Worm (Caenorhabditis elegans) whole organism, mixed stage, embryonic: ENCODE results near the gene E02A10.4.

Experiments
- ceh-83 ChIP-seq: fragments of 200-800 bp; sonication (Bioruptor generic); optimal IDR thresholded peaks from 2 replicates; lab custom pipeline; 2018; ENCODE audit warnings: mild to moderate bottlenecking, missing genetic modification characterization, missing compliant biosample characterization
- ces-1 ChIP-seq: fragments of 150-350 bp; optimal IDR thresholded peaks from 2 replicates; lab custom pipeline; 2014; ENCODE audit warnings: missing biosample characterization, missing genetic modification reagents, missing genetic modification characterization
- cnd-1 ChIP-seq: fragments of 200-800 bp; sonication (Bioruptor generic); optimal IDR thresholded peaks from 2 replicates; lab custom pipeline; 2018; ENCODE audit warnings: mild to moderate bottlenecking, missing genetic modification characterization, missing compliant biosample characterization
- elt-3 ChIP-seq: fragments of 150-350 bp; optimal IDR thresholded peaks from 2 replicates; lab custom pipeline; 2014; ENCODE audit warnings: missing biosample characterization, missing genetic modification characterization
- mep-1 ChIP-seq: fragments of 150-350 bp; optimal IDR thresholded peaks from 2 replicates; lab custom pipeline; 2017; ENCODE audit warnings: missing biosample characterization, missing genetic modification reagents, missing genetic modification characterization, inconsistent platforms
- nhr-12 ChIP-seq: fragments of 150-350 bp; optimal IDR thresholded peaks from 2 replicates; lab custom pipeline; 2014; ENCODE audit warnings: missing biosample characterization, missing genetic modification characterization
- nhr-28 ChIP-seq: fragments of 150-350 bp; optimal IDR thresholded peaks from 2 replicates; lab custom pipeline; 2014; ENCODE audit warnings: missing biosample characterization, missing genetic modification characterization

- TF ChIP-seq elt-3 (tag; lab: Kevin White, UChicago) (no peak), ces-1 (GFP tag; lab: Kevin White, UChicago) (no peak), nhr-28 (no peak), nhr-12 (tag; lab: Kevin White, UChicago) (no peak), mep-1 (no peak), ceh-83 (GFP tag; lab: Kevin White, UChicago) (no peak), cnd-1 (no peak)
Observed at ce11 chrV:12528919-12529318, 38.8 kb downstream of the E02A10.4 start.
